Worm (Caenorhabditis elegans): ENCODE measurements around the gene Y57A10B.7.

The Y57A10B.7 gene

DNA sequence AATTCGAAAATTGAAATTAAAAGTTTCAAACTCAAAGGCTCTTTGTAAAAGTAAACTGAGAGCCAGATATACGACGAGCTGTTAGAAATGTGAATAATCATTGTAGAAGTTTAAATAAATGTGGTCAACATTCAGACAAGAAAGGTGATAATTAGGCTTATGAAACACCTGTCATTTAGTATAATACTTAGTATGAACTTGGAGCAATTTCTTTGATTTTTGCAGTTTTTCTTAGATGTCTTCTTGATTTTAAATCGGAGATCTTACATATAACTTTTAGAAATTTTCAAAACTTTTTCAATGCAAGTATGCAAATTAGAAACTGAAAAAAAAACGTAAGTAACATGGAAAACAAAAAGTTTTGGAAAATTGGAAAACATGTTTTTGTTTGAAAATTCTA, 12.8 kb upstream of the Y57A10B.7 start, which contains the start of gene sre-30 (continued):
- no peak for TF ChIP-seq snpc-1.1 (tag; optimal IDR thresholded peaks at IDR 0.05; ENCODE audit: insufficient read depth)

DNA sequence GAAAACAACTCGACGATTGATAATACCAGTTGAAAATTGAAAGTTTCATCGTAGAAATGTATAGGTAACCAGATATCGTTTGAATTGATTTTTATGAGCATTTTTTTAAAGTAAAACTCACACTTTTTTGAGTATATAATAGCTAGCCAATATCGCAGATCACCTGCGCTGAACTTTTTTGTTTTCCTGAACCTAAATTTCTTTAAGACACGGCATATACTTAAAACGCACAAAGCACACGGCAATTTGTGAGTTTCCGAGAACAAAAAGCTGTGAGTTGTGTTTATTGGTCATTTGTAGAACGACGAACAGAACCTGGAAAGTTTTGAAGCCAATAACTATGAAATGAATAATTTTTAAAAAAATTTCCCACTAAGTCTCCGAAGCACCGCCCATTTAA, 8.2 kb upstream of the Y57A10B.7 start, which contains the start of gene sre-29:
sre-29 (minus strand) TSS at position 101 of the 400 bp plus-strand sequence.
- TF ChIP-seq ztf-25 (GFP tag; IDR thresholded peaks at IDR 0.05) = no peak
- no peak for TF ChIP-seq lsy-27 (tag; optimal IDR thresholded peaks at IDR 0.05; ENCODE audit: borderline replicate concordance, insufficient read depth)
- TF ChIP-seq dox-1 (GFP tag; IDR thresholded peaks at IDR 0.05) = no peak
- no peak for TF ChIP-seq Y53F4B.3 (GFP tag; IDR thresholded peaks at IDR 0.05)
- no peak for TF ChIP-seq F39B2.1 (GFP tag; IDR thresholded peaks at IDR 0.05)
- no peak for TF ChIP-seq bed-2 (GFP tag; IDR thresholded peaks at IDR 0.05)
- no peak for TF ChIP-seq atf-7 (tag; optimal IDR thresholded peaks at IDR 0.05)
- TF ChIP-seq athp-1 (tag; optimal IDR thresholded peaks at IDR 0.05) = no peak
- no peak for TF ChIP-seq F49E8.2 (tag; optimal IDR thresholded peaks at IDR 0.05; ENCODE audit: insufficient read depth)
- no peak for TF ChIP-seq mxl-1 (tag; optimal IDR thresholded peaks at IDR 0.05)
- TF ChIP-seq C17E4.6 (GFP tag; IDR thresholded peaks at IDR 0.05) = no peak
- no peak for TF ChIP-seq ccch-3 (GFP tag; optimal IDR thresholded peaks at IDR 0.05)

- TF ChIP-seq F55B11.4 (tag; optimal IDR thresholded peaks at IDR 0.05; ENCODE audit: borderline replicate concordance, insufficient read depth) = no peak
- no peak for TF ChIP-seq ztf-26 (tag; optimal IDR thresholded peaks at IDR 0.05)
- TF ChIP-seq T07F8.4 (tag; optimal IDR thresholded peaks at IDR 0.05) = no peak
- TF ChIP-seq hlh-12 (tag; optimal IDR thresholded peaks at IDR 0.05) = no peak
- TF ChIP-seq ztf-18 (tag; optimal IDR thresholded peaks at IDR 0.05) = no peak
- TF ChIP-seq repo-1 (tag; optimal IDR thresholded peaks at IDR 0.05) = no peak
- no peak for TF ChIP-seq snpc-4 (GFP tag; optimal IDR thresholded peaks at IDR 0.05)
- no peak for TF ChIP-seq snpc-4 (tag; optimal IDR thresholded peaks at IDR 0.05)
- TF ChIP-seq sea-2 (GFP tag; IDR thresholded peaks at IDR 0.05) = no peak
- TF ChIP-seq nhr-179 (tag; optimal IDR thresholded peaks at IDR 0.05) = no peak
- TF ChIP-seq Y79H2A.3 (GFP tag; conservative IDR thresholded peaks at IDR 0.05) = no peak
- TF ChIP-seq madf-8 (GFP tag; conservative IDR thresholded peaks at IDR 0.05) = no peak
- TF ChIP-seq B0035.1 (tag; optimal IDR thresholded peaks at IDR 0.05) = no peak
- no peak for TF ChIP-seq bed-2 (GFP tag; IDR thresholded peaks at IDR 0.05)
- no peak for TF ChIP-seq zfh-2 (GFP tag; conservative IDR thresholded peaks at IDR 0.05)
- TF ChIP-seq atf-7 (tag; optimal IDR thresholded peaks at IDR 0.05) = no peak
- TF ChIP-seq F10E7.11 (tag; optimal IDR thresholded peaks at IDR 0.05) = no peak
- TF ChIP-seq ceh-27 (GFP tag; optimal IDR thresholded peaks at IDR 0.05) = no peak
- TF ChIP-seq mel-28 (tag; optimal IDR thresholded peaks at IDR 0.05; ENCODE audit: borderline replicate concordance) = no peak
- TF ChIP-seq ztf-3 (GFP tag; optimal IDR thresholded peaks at IDR 0.05) = no peak
- no peak for TF ChIP-seq lin-26 (GFP tag; IDR thresholded peaks at IDR 0.05)
Observed at ce11 chrII:12397656-12398055, 4.1 kb upstream of the Y57A10B.7 start, which contains the start of gene F57G9.7. TSS of gene F57G9.7 (minus strand) at chrII:12397756.

- TF ChIP-seq hrde-1 (tag; optimal IDR thresholded peaks at IDR 0.05; ENCODE audit: borderline replicate concordance) = no peak
- no peak for TF ChIP-seq hlh-12 (tag; optimal IDR thresholded peaks at IDR 0.05)
- no peak for TF ChIP-seq Y79H2A.3 (GFP tag; conservative IDR thresholded peaks at IDR 0.05)
- TF ChIP-seq mes-4 (tag; optimal IDR thresholded peaks at IDR 0.05) = no peak
- no peak for TF ChIP-seq F23B12.7 (tag; optimal IDR thresholded peaks at IDR 0.05; ENCODE audit: insufficient read depth)
- TF ChIP-seq ztf-26 (tag; optimal IDR thresholded peaks at IDR 0.05) = no peak
- no peak for TF ChIP-seq nfya-1 (tag; optimal IDR thresholded peaks at IDR 0.05; ENCODE audit: borderline replicate concordance, insufficient read depth)
- TF ChIP-seq xnd-1 (tag; optimal IDR thresholded peaks at IDR 0.05) = no peak
- no peak for TF ChIP-seq F37B4.10 (GFP tag; IDR thresholded peaks at IDR 0.05)
- TF ChIP-seq repo-1 (tag; optimal IDR thresholded peaks at IDR 0.05) = no peak
- no peak for TF ChIP-seq nhr-90 (tag; optimal IDR thresholded peaks at IDR 0.05)
Observed at ce11 chrII:12394138-12394537, 548 bp upstream of the Y57A10B.7 start.

All from whole organism, young adult.